Worm (Caenorhabditis elegans): ENCODE results near the gene gob-1.

gob-1 gene

DNA sequence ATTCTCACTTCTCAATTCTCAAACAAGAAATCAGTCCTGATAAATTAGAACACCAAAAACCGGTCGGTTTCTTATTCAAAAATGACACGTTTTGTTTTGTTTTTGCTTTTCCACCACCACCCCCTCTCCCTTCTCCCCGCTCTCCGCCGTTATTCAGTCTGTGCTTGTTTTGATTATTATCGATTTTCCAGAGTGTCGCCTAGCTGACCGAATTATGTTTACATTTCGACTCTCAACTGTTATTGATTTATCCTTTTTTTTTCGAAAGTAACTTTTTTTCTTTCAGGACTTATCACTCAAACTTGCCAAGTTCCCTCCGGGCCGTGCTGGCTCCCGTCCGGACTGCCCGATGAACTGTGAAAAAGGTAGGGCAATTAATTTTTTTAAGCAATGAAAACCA is at the start of gene gob-1:
Gene gob-1 (plus strand): TSS at position 281 of the 400 bp plus-strand sequence.
- no peak for TF ChIP-seq ets-7 (tag; optimal IDR thresholded peaks at IDR 0.05)
- no peak for TF ChIP-seq sea-1 (GFP tag; conservative IDR thresholded peaks at IDR 0.05)
- TF ChIP-seq hmg-4 (GFP tag; optimal IDR thresholded peaks at IDR 0.05) = no peak
- no peak for TF ChIP-seq hnd-1 (tag; optimal IDR thresholded peaks at IDR 0.05)
- TF ChIP-seq pes-1 (GFP tag; IDR thresholded peaks at IDR 0.05) = no peak
- no peak for TF ChIP-seq flt-1 (GFP tag; IDR thresholded peaks at IDR 0.05)
- TF ChIP-seq ama-1 (optimal IDR thresholded peaks at IDR 0.05) = no peak
- no peak for TF ChIP-seq hmbx-1 (tag; optimal IDR thresholded peaks at IDR 0.05)
- TF ChIP-seq tra-4 (tag; optimal IDR thresholded peaks at IDR 0.05) = no peak
- no peak for TF ChIP-seq tbx-11 (GFP tag; IDR thresholded peaks at IDR 0.05)
- TF ChIP-seq B0310.2 (tag; optimal IDR thresholded peaks at IDR 0.05) = no peak
- no peak for TF ChIP-seq F13C5.2 (tag; optimal IDR thresholded peaks at IDR 0.05)
- TF ChIP-seq ceh-13 (GFP tag; optimal IDR thresholded peaks at IDR 0.05) = no peak
- no peak for TF ChIP-seq tbx-37 (GFP tag; conservative IDR thresholded peaks at IDR 0.05)
- TF ChIP-seq aly-1 (tag; optimal IDR thresholded peaks at IDR 0.05) = no peak

DNA sequence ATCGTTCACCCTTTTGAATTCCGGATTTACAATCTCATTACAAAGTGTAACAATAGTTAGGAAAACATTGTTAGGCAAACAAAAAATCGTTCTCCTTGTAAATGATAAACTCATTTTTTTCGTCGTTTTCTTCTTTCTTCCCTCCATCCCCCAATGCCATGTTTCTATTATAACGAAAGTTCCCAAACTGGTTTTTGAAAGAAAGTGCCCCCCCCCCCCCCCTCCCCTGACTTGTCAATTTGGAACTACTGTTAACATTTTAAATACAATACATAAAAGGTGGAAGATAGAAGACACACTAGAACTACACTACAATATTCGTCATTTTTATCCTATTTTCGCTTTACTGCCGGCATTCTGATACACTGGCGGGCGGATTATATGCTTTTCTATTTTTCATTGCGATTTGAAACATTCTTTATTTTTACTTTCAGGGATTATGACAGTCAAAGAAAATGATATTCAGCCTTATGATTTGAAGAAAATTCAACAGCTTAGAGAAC is 47.1 kb upstream of the gob-1 start, which contains the start of gene R03A10.5:
Gene R03A10.5 (plus strand): TSS at position 431 of the 503 bp plus-strand sequence.
- TF ChIP-seq hmg-4 (GFP tag; optimal IDR thresholded peaks at IDR 0.05) (no peak), flt-1 (GFP tag; IDR thresholded peaks at IDR 0.05) (no peak), aly-1 (tag; optimal IDR thresholded peaks at IDR 0.05) (no peak), hnd-1 (tag; optimal IDR thresholded peaks at IDR 0.05) (no peak), tbx-11 (GFP tag; IDR thresholded peaks at IDR 0.05) (no peak), scrt-1 (GFP tag; IDR thresholded peaks at IDR 0.05) (no peak), sea-1 (GFP tag; conservative IDR thresholded peaks at IDR 0.05) (no peak), tra-4 (tag; optimal IDR thresholded peaks at IDR 0.05) (no peak)

DNA sequence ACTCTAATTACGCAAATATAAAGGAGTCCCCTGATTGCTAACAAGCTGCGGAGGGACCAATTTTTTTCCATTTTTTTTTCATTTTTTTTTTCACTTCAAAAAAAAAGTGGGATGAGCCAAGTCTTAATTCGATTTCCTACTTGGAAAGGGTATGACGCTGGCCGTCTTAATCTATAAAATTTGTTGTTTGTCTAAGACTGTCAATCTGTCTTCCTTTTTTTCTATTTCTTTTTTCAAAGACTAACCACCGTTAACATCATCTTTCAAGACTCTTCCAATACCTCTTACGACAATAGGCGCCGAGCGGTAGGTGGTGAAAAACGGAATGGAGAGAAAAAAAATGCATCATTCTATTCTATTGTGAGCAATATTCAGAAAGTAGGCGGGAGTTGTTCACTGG is 28.4 kb upstream of the gob-1 start:
- TF ChIP-seq scrt-1 (GFP tag; IDR thresholded peaks at IDR 0.05) (no peak), B0310.2 (tag; optimal IDR thresholded peaks at IDR 0.05) (no peak), tbx-11 (GFP tag; IDR thresholded peaks at IDR 0.05) (no peak), ama-1 (optimal IDR thresholded peaks at IDR 0.05) (no peak), ets-7 (tag; optimal IDR thresholded peaks at IDR 0.05) (no peak), ceh-13 (GFP tag; optimal IDR thresholded peaks at IDR 0.05) (no peak), sea-1 (GFP tag; conservative IDR thresholded peaks at IDR 0.05) (no peak), tra-4 (tag; optimal IDR thresholded peaks at IDR 0.05) (no peak), flt-1 (GFP tag; IDR thresholded peaks at IDR 0.05) (no peak), F13C5.2 (tag; optimal IDR thresholded peaks at IDR 0.05) (no peak), hmg-4 (GFP tag; optimal IDR thresholded peaks at IDR 0.05) (no peak), pes-1 (GFP tag; IDR thresholded peaks at IDR 0.05) (no peak), ceh-36 (tag; optimal IDR thresholded peaks at IDR 0.05) (no peak), hnd-1 (tag; optimal IDR thresholded peaks at IDR 0.05) (no peak), tbx-37 (GFP tag; conservative IDR thresholded peaks at IDR 0.05) (no peak), hmbx-1 (tag; optimal IDR thresholded peaks at IDR 0.05) (no peak), aly-1 (tag; optimal IDR thresholded peaks at IDR 0.05) (no peak)

DNA sequence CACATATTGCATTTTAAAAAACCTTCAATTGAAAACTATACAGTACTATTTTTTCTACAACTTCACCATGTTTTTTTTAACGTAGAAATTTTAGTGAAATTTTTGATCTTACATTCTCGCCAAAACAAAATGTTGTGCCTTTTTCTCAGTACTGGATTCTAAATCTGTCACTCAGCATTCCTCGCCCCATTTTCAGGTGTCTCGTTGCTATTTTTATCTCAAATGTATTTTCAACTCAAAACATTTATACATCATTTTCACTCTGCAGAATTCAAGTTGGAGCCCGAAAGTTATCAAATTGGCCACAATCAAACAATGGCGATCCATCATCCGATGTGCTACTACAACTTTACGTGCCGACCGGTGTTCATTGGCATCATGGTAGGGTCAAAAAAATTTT is 27.4 kb upstream of the gob-1 start, which contains the start of gene sprr-1:
Gene sprr-1 (plus strand): TSS at position 269 of the 400 bp plus-strand sequence.
- no peak for TF ChIP-seq ceh-36 (tag; optimal IDR thresholded peaks at IDR 0.05)
- no peak for TF ChIP-seq pes-1 (GFP tag; IDR thresholded peaks at IDR 0.05)
- no peak for TF ChIP-seq ceh-13 (GFP tag; optimal IDR thresholded peaks at IDR 0.05)
- no peak for TF ChIP-seq aly-1 (tag; optimal IDR thresholded peaks at IDR 0.05)
- TF ChIP-seq tra-4 (tag; optimal IDR thresholded peaks at IDR 0.05) = no peak
- TF ChIP-seq flt-1 (GFP tag; IDR thresholded peaks at IDR 0.05) = no peak
- TF ChIP-seq F13C5.2 (tag; optimal IDR thresholded peaks at IDR 0.05) = no peak
- TF ChIP-seq hnd-1 (tag; optimal IDR thresholded peaks at IDR 0.05) = no peak
- no peak for TF ChIP-seq ama-1 (optimal IDR thresholded peaks at IDR 0.05)
- no peak for TF ChIP-seq sea-1 (GFP tag; conservative IDR thresholded peaks at IDR 0.05)
- TF ChIP-seq B0310.2 (tag; optimal IDR thresholded peaks at IDR 0.05) = no peak
- TF ChIP-seq hmg-4 (GFP tag; optimal IDR thresholded peaks at IDR 0.05) = no peak
- TF ChIP-seq scrt-1 (GFP tag; IDR thresholded peaks at IDR 0.05) = no peak

ce11 chrX:15468657-15469056 is 24.7 kb upstream of the gob-1 start:
- TF ChIP-seq scrt-1 (GFP tag; IDR thresholded peaks at IDR 0.05) (no peak), pes-1 (GFP tag; IDR thresholded peaks at IDR 0.05) (no peak), ceh-13 (GFP tag; optimal IDR thresholded peaks at IDR 0.05) (no peak), aly-1 (tag; optimal IDR thresholded peaks at IDR 0.05) (no peak), ceh-36 (tag; optimal IDR thresholded peaks at IDR 0.05) (no peak), sea-1 (GFP tag; conservative IDR thresholded peaks at IDR 0.05) (no peak), hmbx-1 (tag; optimal IDR thresholded peaks at IDR 0.05) (no peak)

ce11 chrX:15469957-15470548 is 23.3 kb upstream of the gob-1 start:
- TF ChIP-seq ceh-13 (GFP tag; optimal IDR thresholded peaks at IDR 0.05) (no peak), scrt-1 (GFP tag; IDR thresholded peaks at IDR 0.05) (no peak), sea-1 (GFP tag; conservative IDR thresholded peaks at IDR 0.05) (no peak), F13C5.2 (tag; optimal IDR thresholded peaks at IDR 0.05) (no peak), B0310.2 (tag; optimal IDR thresholded peaks at IDR 0.05) (no peak), flt-1 (GFP tag; IDR thresholded peaks at IDR 0.05) (no peak), tbx-11 (GFP tag; IDR thresholded peaks at IDR 0.05) (no peak), aly-1 (tag; optimal IDR thresholded peaks at IDR 0.05) (no peak), tra-4 (tag; optimal IDR thresholded peaks at IDR 0.05) (no peak), ceh-36 (tag; optimal IDR thresholded peaks at IDR 0.05) (no peak), hmg-4 (GFP tag; optimal IDR thresholded peaks at IDR 0.05) (no peak), hnd-1 (tag; optimal IDR thresholded peaks at IDR 0.05) (no peak), pes-1 (GFP tag; IDR thresholded peaks at IDR 0.05) (no peak)

ce11 chrX:15477309-15477708 is 16.1 kb upstream of the gob-1 start, which contains the start of gene exc-1:
TSS of gene exc-1 (minus strand) at chrX:15477409.
- TF ChIP-seq ets-7 (tag; optimal IDR thresholded peaks at IDR 0.05) (no peak), ama-1 (optimal IDR thresholded peaks at IDR 0.05) (no peak), pes-1 (GFP tag; IDR thresholded peaks at IDR 0.05) (no peak), scrt-1 (GFP tag; IDR thresholded peaks at IDR 0.05) (no peak), hnd-1 (tag; optimal IDR thresholded peaks at IDR 0.05) (no peak), F13C5.2 (tag; optimal IDR thresholded peaks at IDR 0.05) (no peak)

All from whole organism, early embryonic.